Worm (Caenorhabditis elegans) whole organism, midembryonic: Measurements from ENCODE around the gene nspa-2.
A peak's percentile ranks its signal among the peaks of the same experiment; 100 is the strongest.

Source experiments
- T22C8.4 ChIP-seq: fragments of 200-800 bp; sonication (Bioruptor generic); IDR thresholded peaks from 2 replicates; pipeline ENCODE4 v1.3.6; 2022; ENCODE audit warnings: missing genetic modification characterization, missing compliant biosample characterization
- cog-1 ChIP-seq: sonication (generic microtip); optimal IDR thresholded peaks from 2 replicates; lab custom pipeline; 2016; ENCODE audit warnings: missing genetic modification characterization, missing compliant biosample characterization
- flt-1 ChIP-seq: fragments of 200-800 bp; sonication (Bioruptor generic); IDR thresholded peaks from 2 replicates; pipeline ENCODE4 v1.3.6; 2022; ENCODE audit warnings: missing genetic modification characterization, missing compliant biosample characterization
- klf-2 ChIP-seq: fragments of 200-800 bp; sonication (Bioruptor generic); conservative IDR thresholded peaks from 2 replicates; pipeline ENCODE4 v1.3.6; 2022; ENCODE audit warnings: missing genetic modification reagents, missing genetic modification characterization, missing compliant biosample characterization
- med-1 ChIP-seq: sonication (generic microtip); optimal IDR thresholded peaks from 2 replicates; lab custom pipeline; 2017; ENCODE audit warnings: missing genetic modification characterization, mild to moderate bottlenecking, missing compliant biosample characterization, antibody characterized with exemption, missing genetic modification reagents; ENCODE audit not compliant: insufficient read depth
- ref-1 ChIP-seq: fragments of 200-800 bp; sonication (Bioruptor generic); conservative IDR thresholded peaks from 2 replicates; pipeline ENCODE4 v1.3.6; 2022; ENCODE audit warnings: missing genetic modification reagents, missing genetic modification characterization, missing compliant biosample characterization
- tab-1 ChIP-seq: fragments of 200-800 bp; sonication (Bioruptor generic); IDR thresholded peaks from 2 replicates; pipeline ENCODE4 v1.3.6; 2022; ENCODE audit warnings: missing genetic modification characterization, missing compliant biosample characterization
- ztf-23 ChIP-seq: fragments of 200-800 bp; sonication (Bioruptor generic); IDR thresholded peaks from 2 replicates; pipeline ENCODE4 v1.3.6; 2022; ENCODE audit warnings: missing genetic modification reagents, missing genetic modification characterization, missing compliant biosample characterization
- ztf-29 ChIP-seq: fragments of 200-800 bp; sonication (Bioruptor generic); IDR thresholded peaks from 2 replicates; pipeline ENCODE4 v1.3.6; 2022; ENCODE audit warnings: missing genetic modification reagents, missing genetic modification characterization, missing compliant biosample characterization

Gene nspa-2

DNA sequence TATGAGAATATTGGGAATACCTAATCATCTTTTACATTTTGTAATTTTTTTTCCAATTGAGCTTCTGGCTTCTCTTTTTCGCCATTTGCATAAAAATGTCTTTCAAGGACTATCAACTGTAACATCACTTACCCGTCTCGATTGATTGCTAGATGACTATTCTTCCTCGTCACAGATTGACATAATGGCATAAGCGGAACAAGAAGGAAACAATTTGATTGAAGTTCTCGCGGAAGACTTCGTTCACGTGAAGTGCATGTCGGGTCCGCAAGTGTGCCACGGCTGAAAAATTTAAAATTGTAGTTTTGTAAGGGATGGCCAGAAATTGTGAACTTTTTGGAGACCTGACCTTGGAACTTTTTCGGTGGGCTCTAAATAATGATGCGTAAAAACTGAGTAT is 37.1 kb upstream of the nspa-2 start:
- TF ChIP-seq ztf-23 (GFP tag; lab: Robert Waterston, UW) (no peak), med-1 (GFP tag; lab: Kevin White, UChicago) (no peak), ref-1 (GFP tag; lab: Robert Waterston, UW) (no peak), klf-2 (GFP tag; lab: Robert Waterston, UW) (no peak), flt-1 (GFP tag; lab: Robert Waterston, UW) (no peak), cog-1 (tag; lab: Kevin White, UChicago) (no peak), T22C8.4 (GFP tag; lab: Robert Waterston, UW) (no peak), ztf-29 (GFP tag; lab: Robert Waterston, UW) (no peak), tab-1 (GFP tag; lab: Robert Waterston, UW) (no peak)

DNA sequence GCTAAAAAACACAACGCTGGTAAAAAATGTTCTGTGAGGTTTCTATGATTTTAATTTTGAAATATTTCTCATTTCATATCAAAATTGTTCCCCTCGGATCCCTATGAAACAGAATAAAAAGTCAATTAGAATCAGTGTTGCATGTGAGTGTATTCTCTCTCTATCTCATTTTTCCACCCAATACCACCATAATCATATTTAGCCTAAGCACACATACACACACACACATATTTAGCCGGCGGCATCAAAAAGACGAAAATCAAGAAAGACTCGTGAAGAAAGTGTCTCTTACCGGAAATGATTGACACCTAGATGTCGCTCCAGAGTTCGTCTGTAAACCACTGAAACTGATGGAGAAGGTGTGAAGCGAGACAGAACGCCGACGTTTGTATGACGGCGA is 36.6 kb upstream of the nspa-2 start:
- TF ChIP-seq klf-2 (GFP tag; lab: Robert Waterston, UW) (no peak), med-1 (GFP tag; lab: Kevin White, UChicago) (no peak), cog-1 (tag; lab: Kevin White, UChicago) (no peak), T22C8.4 (GFP tag; lab: Robert Waterston, UW) (no peak), ref-1 (GFP tag; lab: Robert Waterston, UW) (no peak), ztf-23 (GFP tag; lab: Robert Waterston, UW) (no peak), ztf-29 (GFP tag; lab: Robert Waterston, UW) (no peak)

- TF ChIP-seq ref-1 (GFP tag; lab: Robert Waterston, UW) (peak; percentile 80), ztf-29 (GFP tag; lab: Robert Waterston, UW) (no peak), flt-1 (GFP tag; lab: Robert Waterston, UW) (no peak; the same call in none of the 2 replicates), T22C8.4 (GFP tag; lab: Robert Waterston, UW) (peak; percentile 62; the same call in 1 of the 2 replicates), med-1 (GFP tag; lab: Kevin White, UChicago) (peak; percentile 44), klf-2 (GFP tag; lab: Robert Waterston, UW) (peak; percentile 46; the same call in 1 of the 2 replicates), tab-1 (GFP tag; lab: Robert Waterston, UW) (peak; percentile 84), ztf-23 (GFP tag; lab: Robert Waterston, UW) (peak; percentile 78; the same call in 1 of the 2 replicates), cog-1 (tag; lab: Kevin White, UChicago) (no peak)
Observed at ce11 chrV:14855626-14856025, 35.3 kb upstream of the nspa-2 start.

DNA sequence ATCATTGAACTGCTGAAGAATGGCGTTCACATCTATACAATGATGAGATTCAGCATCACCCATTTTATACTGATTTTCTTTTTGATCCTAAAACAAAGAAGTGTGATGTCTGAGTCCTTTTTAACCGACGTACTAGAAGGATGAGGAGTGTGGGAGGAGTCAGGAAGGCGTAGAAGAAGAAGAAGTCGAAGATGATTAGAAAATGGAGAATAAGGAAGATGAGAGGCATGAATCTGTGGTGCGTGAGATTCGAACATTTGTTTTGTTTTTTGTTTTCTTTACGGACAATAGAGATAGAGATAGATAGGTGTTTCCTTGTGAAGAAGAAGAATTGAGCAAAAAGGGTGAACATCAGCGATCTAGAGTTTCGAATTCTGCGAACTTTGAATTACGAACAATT is 32.4 kb upstream of the nspa-2 start, which contains the start of gene npr-13:
TSS of gene npr-13 (minus strand) at position 101 of the 400 bp plus-strand sequence.
- TF ChIP-seq klf-2 (GFP tag; lab: Robert Waterston, UW) (no peak), cog-1 (tag; lab: Kevin White, UChicago) (no peak), tab-1 (GFP tag; lab: Robert Waterston, UW) (no peak), ref-1 (GFP tag; lab: Robert Waterston, UW) (no peak), flt-1 (GFP tag; lab: Robert Waterston, UW) (no peak), T22C8.4 (GFP tag; lab: Robert Waterston, UW) (no peak), med-1 (GFP tag; lab: Kevin White, UChicago) (no peak), ztf-29 (GFP tag; lab: Robert Waterston, UW) (no peak), ztf-23 (GFP tag; lab: Robert Waterston, UW) (no peak)

DNA sequence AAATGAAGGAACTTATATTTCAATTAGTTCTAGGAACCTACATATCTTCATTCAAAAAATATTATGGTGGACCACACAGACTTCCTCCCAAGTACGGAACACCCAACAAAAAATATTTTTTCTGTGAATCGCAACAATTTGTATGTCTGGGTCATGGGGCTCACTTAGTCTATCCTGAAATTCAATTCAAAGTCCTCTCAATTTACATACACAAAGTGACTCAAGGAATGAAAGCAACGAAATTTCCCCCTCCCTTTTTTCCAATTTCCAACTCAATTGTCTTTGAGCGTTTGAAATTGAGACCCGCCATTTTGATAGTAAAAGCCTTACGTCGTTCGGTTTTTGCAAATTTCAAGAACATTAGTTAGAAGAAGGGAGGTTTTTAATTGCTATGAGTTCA is 31.5 kb upstream of the nspa-2 start:
- no peak for TF ChIP-seq klf-2 (GFP tag; lab: Robert Waterston, UW)
- no peak for TF ChIP-seq med-1 (GFP tag; lab: Kevin White, UChicago)
- TF ChIP-seq flt-1 (GFP tag; lab: Robert Waterston, UW), result no peak
- no peak for TF ChIP-seq ztf-29 (GFP tag; lab: Robert Waterston, UW)
- TF ChIP-seq tab-1 (GFP tag; lab: Robert Waterston, UW), result no peak
- TF ChIP-seq ztf-23 (GFP tag; lab: Robert Waterston, UW), result no peak
- no peak for TF ChIP-seq T22C8.4 (GFP tag; lab: Robert Waterston, UW)

DNA sequence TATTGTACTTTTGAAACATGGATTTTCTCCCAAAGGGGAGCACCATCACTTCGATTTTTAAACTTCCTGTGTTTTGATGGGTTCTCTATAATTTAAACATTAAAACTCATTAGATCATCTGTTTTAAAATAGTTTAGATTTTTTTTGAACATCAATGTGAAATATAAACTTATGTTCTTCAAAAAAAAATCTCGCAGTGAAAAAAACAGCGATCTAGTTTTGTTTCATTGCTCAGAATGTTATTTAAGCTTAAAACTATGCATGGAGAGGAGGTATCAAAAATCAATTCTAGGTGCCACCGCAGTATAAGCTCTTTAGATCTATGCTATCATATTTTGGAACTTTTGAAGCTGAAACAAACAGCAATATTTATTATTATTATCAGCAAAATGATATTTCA is 22.7 kb upstream of the nspa-2 start, which contains the start of gene gcy-14:
TSS of gene gcy-14 (minus strand) at position 101 of the 400 bp plus-strand sequence.
- TF ChIP-seq T22C8.4 (GFP tag; lab: Robert Waterston, UW), result no peak
- no peak for TF ChIP-seq cog-1 (tag; lab: Kevin White, UChicago)
- no peak for TF ChIP-seq med-1 (GFP tag; lab: Kevin White, UChicago)
- TF ChIP-seq ztf-23 (GFP tag; lab: Robert Waterston, UW), result no peak

- no peak for TF ChIP-seq ztf-23 (GFP tag; lab: Robert Waterston, UW)
- no peak for TF ChIP-seq T22C8.4 (GFP tag; lab: Robert Waterston, UW)
- TF ChIP-seq ref-1 (GFP tag; lab: Robert Waterston, UW), result no peak
- no peak for TF ChIP-seq klf-2 (GFP tag; lab: Robert Waterston, UW)
- no peak for TF ChIP-seq cog-1 (tag; lab: Kevin White, UChicago)
- no peak for TF ChIP-seq med-1 (GFP tag; lab: Kevin White, UChicago)
- TF ChIP-seq ztf-29 (GFP tag; lab: Robert Waterston, UW), result no peak
- TF ChIP-seq tab-1 (GFP tag; lab: Robert Waterston, UW), result no peak
- no peak for TF ChIP-seq flt-1 (GFP tag; lab: Robert Waterston, UW)
Observed at ce11 chrV:14871365-14871764, 19.5 kb upstream of the nspa-2 start, which contains the start of gene ZC412.3. TSS of gene ZC412.3 (minus strand) at chrV:14871547.

- TF ChIP-seq med-1 (GFP tag; lab: Kevin White, UChicago) (no peak), ref-1 (GFP tag; lab: Robert Waterston, UW) (no peak), ztf-29 (GFP tag; lab: Robert Waterston, UW) (no peak), cog-1 (tag; lab: Kevin White, UChicago) (no peak), tab-1 (GFP tag; lab: Robert Waterston, UW) (no peak), flt-1 (GFP tag; lab: Robert Waterston, UW) (no peak), klf-2 (GFP tag; lab: Robert Waterston, UW) (no peak), ztf-23 (GFP tag; lab: Robert Waterston, UW) (no peak), T22C8.4 (GFP tag; lab: Robert Waterston, UW) (no peak)
Observed at ce11 chrV:14875371-14875770, 15.5 kb upstream of the nspa-2 start, which contains the start of gene ZC412.5. TSS of gene ZC412.5 (minus strand) at chrV:14875471.

DNA sequence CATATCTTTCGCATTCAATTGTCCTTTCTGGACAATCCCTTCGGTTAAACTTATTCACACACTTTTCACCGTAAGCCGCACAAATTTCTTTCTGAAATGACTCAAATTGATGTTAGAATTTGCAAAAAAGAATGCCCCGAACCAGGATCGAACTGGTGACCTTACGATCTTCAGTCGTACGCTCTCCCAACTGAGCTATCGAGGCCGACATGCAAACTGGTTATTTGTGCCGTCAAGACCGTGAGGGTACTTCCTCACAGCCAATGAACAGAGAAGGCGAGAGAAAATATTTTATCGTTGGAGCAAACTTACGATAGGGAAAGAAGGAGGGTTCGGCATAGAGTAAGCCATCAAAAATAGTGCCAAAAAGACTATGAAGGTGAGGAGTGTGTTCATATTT is 14.6 kb upstream of the nspa-2 start:
- no peak for TF ChIP-seq klf-2 (GFP tag; lab: Robert Waterston, UW)
- peak; percentile 34; the same call in 1 of the 2 replicates for TF ChIP-seq ref-1 (GFP tag; lab: Robert Waterston, UW)
- peak; percentile 48; the same call in 1 of the 2 replicates for TF ChIP-seq ztf-29 (GFP tag; lab: Robert Waterston, UW)
- TF ChIP-seq cog-1 (tag; lab: Kevin White, UChicago), result no peak
- peak; percentile 82 for TF ChIP-seq tab-1 (GFP tag; lab: Robert Waterston, UW)
- peak; percentile 2 for TF ChIP-seq med-1 (GFP tag; lab: Kevin White, UChicago)
- peak; percentile 44; the same call in 1 of the 2 replicates for TF ChIP-seq T22C8.4 (GFP tag; lab: Robert Waterston, UW)
- peak; percentile 77 for TF ChIP-seq ztf-23 (GFP tag; lab: Robert Waterston, UW)
- peak; percentile 86 for TF ChIP-seq flt-1 (GFP tag; lab: Robert Waterston, UW)
